Fruit fly (Drosophila melanogaster) whole organism, embryonic: Measurements from ENCODE around the gene CG7907.

Source experiments
- CG10274 ChIP-seq: fragments of 200-800 bp; sonication (Bioruptor generic); optimal IDR thresholded peaks from 3 replicates; lab custom pipeline; 2017; ENCODE audit warnings: missing biosample characterization, mild to moderate bottlenecking, missing genetic modification characterization
- CG10321 ChIP-seq: fragments of 200-800 bp; sonication (Bioruptor generic); IDR thresholded peaks from 2 replicates; pipeline ENCODE4 v1.3.6; 2022; ENCODE audit warnings: missing biosample characterization, missing genetic modification characterization
- CG10565 ChIP-seq: fragments of 200-800 bp; sonication (Bioruptor generic); optimal IDR thresholded peaks from 3 replicates; lab custom pipeline; 2016; ENCODE audit warnings: missing biosample characterization, mild to moderate bottlenecking, missing genetic modification characterization
- CG10959 ChIP-seq: fragments of 200-800 bp; sonication (Bioruptor generic); IDR thresholded peaks from 2 replicates; pipeline ENCODE4 v1.3.6; 2022; ENCODE audit warnings: missing biosample characterization, missing genetic modification characterization
- CG11504 ChIP-seq: fragments of 200-800 bp; sonication (Bioruptor generic); optimal IDR thresholded peaks from 3 replicates; lab custom pipeline; 2019; ENCODE audit warnings: missing biosample characterization, mild to moderate bottlenecking, missing genetic modification characterization, moderate library complexity
- CG11560 ChIP-seq: fragments of 200-800 bp; sonication (Bioruptor generic); IDR thresholded peaks from 3 replicates; pipeline ENCODE4 v1.3.6; 2022; ENCODE audit warnings: missing biosample characterization, missing genetic modification characterization
- CG12219 ChIP-seq: fragments of 200-800 bp; sonication (Bioruptor generic); optimal IDR thresholded peaks from 3 replicates; lab custom pipeline; 2018; ENCODE audit warnings: missing biosample characterization, mild to moderate bottlenecking, missing genetic modification characterization
- CG12659 ChIP-seq: fragments of 200-800 bp; sonication (Bioruptor generic); optimal IDR thresholded peaks from 3 replicates; lab custom pipeline; 2017; ENCODE audit warnings: mild to moderate bottlenecking, missing biosample characterization, missing genetic modification reagents, missing genetic modification characterization
- CG12769 ChIP-seq: fragments of 200-800 bp; sonication (Bioruptor generic); optimal IDR thresholded peaks from 2 replicates; lab custom pipeline; 2019; ENCODE audit warnings: missing biosample characterization, mild to moderate bottlenecking, missing genetic modification characterization, moderate library complexity
- CG13775 ChIP-seq: fragments of 200-800 bp; sonication (Bioruptor generic); optimal IDR thresholded peaks from 3 replicates; lab custom pipeline; 2017; ENCODE audit warnings: missing biosample characterization, mild to moderate bottlenecking, missing genetic modification characterization
- CG15696 ChIP-seq: fragments of 200-800 bp; sonication (Bioruptor generic); optimal IDR thresholded peaks from 2 replicates; lab custom pipeline; 2019; ENCODE audit warnings: missing biosample characterization, mild to moderate bottlenecking, missing genetic modification characterization, moderate library complexity
- CG2712 ChIP-seq: fragments of 200-800 bp; optimal IDR thresholded peaks from 3 replicates; lab custom pipeline; 2019; ENCODE audit warnings: missing biosample characterization, mild to moderate bottlenecking, missing genetic modification characterization, moderate library complexity
- CG31365 ChIP-seq: fragments of 200-800 bp; sonication (Bioruptor generic); optimal IDR thresholded peaks from 2 replicates; lab custom pipeline; 2018; ENCODE audit warnings: missing biosample characterization, mild to moderate bottlenecking, missing genetic modification characterization
- CG3407 ChIP-seq: fragments of 200-800 bp; sonication (Bioruptor generic); optimal IDR thresholded peaks from 2 replicates; lab custom pipeline; 2018; ENCODE audit warnings: missing biosample characterization, mild to moderate bottlenecking, missing genetic modification characterization
- CG4404 ChIP-seq: fragments of 200-800 bp; sonication (Bioruptor generic); IDR thresholded peaks from 2 replicates; pipeline ENCODE4 v1.3.6; 2022; ENCODE audit warnings: missing biosample characterization, missing genetic modification characterization
- CG4424 ChIP-seq: fragments of 200-800 bp; sonication (Bioruptor generic); optimal IDR thresholded peaks from 3 replicates; lab custom pipeline; 2016; ENCODE audit warnings: missing biosample characterization, missing genetic modification characterization
- CG4707 ChIP-seq: fragments of 200-800 bp; sonication (Bioruptor generic); optimal IDR thresholded peaks from 2 replicates; lab custom pipeline; 2018; ENCODE audit warnings: missing biosample characterization, mild to moderate bottlenecking, missing genetic modification characterization, moderate library complexity
- CG6683 ChIP-seq: fragments of 200-800 bp; sonication (Bioruptor generic); optimal IDR thresholded peaks from 2 replicates; lab custom pipeline; 2017; ENCODE audit warnings: missing biosample characterization, mild to moderate bottlenecking, missing genetic modification characterization, missing genetic modification reagents
- CG7786 ChIP-seq: fragments of 200-800 bp; sonication (Bioruptor generic); optimal IDR thresholded peaks from 2 replicates; lab custom pipeline; 2016; ENCODE audit warnings: missing biosample characterization, missing genetic modification characterization
- CG8765 ChIP-seq: fragments of 200-800 bp; sonication (Bioruptor generic); IDR thresholded peaks from 2 replicates; pipeline ENCODE4 v1.3.6; 2022; ENCODE audit warnings: missing biosample characterization, missing genetic modification characterization
- CG9609 ChIP-seq: fragments of 200-800 bp; sonication (Bioruptor generic); optimal IDR thresholded peaks from 3 replicates; lab custom pipeline; 2016; ENCODE audit warnings: missing biosample characterization, missing genetic modification characterization
- CG9876 ChIP-seq: fragments of 200-800 bp; sonication (Bioruptor generic); optimal IDR thresholded peaks from 2 replicates; lab custom pipeline; 2016; ENCODE audit warnings: missing biosample characterization, missing genetic modification characterization
- Deaf1 ChIP-seq: fragments of 200-800 bp; optimal IDR thresholded peaks from 3 replicates; lab custom pipeline; 2019; ENCODE audit warnings: missing biosample characterization, mild to moderate bottlenecking, missing genetic modification characterization, moderate library complexity
- Dfd ChIP-seq, 2 experiments: fragments of >200 bp; optimal IDR thresholded peaks; 2 replicates each; lab custom pipeline; 2017; ENCODE audit warnings: missing biosample characterization in 2 of 2, missing genetic modification characterization in 2 of 2
- Doc2 ChIP-seq: fragments of 200-800 bp; sonication (Bioruptor generic); IDR thresholded peaks from 2 replicates; pipeline ENCODE4 v1.3.6; 2022; ENCODE audit warnings: missing biosample characterization, missing genetic modification characterization
- Doc3 ChIP-seq: fragments of 200-800 bp; sonication (Bioruptor generic); IDR thresholded peaks from 3 replicates; pipeline ENCODE4 v1.3.6; 2022; ENCODE audit warnings: missing biosample characterization, missing genetic modification characterization; ENCODE audit not compliant: partially characterized antibody
- E2f1 ChIP-seq: fragments of 200-800 bp; sonication (Bioruptor generic); IDR thresholded peaks from 2 replicates; pipeline ENCODE4 v1.3.6; 2022; ENCODE audit warnings: missing biosample characterization, missing genetic modification characterization
- Ets65A ChIP-seq: fragments of 200-800 bp; sonication (Bioruptor generic); peaks from one replicate; lab custom pipeline; 2016; ENCODE audit warnings: missing biosample characterization, missing genetic modification characterization
- Gug ChIP-seq: fragments of 200-800 bp; sonication (Bioruptor generic); IDR thresholded peaks from 4 replicates; pipeline ENCODE4 v1.3.6; 2022; ENCODE audit warnings: missing biosample characterization, missing genetic modification characterization
- HLH54F ChIP-seq: fragments of 200-800 bp; sonication (Bioruptor generic); optimal IDR thresholded peaks from 3 replicates; lab custom pipeline; 2016; ENCODE audit warnings: missing biosample characterization, missing genetic modification characterization
- Hand ChIP-seq: fragments of 200-800 bp; sonication (Bioruptor generic); optimal IDR thresholded peaks from 2 replicates; lab custom pipeline; 2017; ENCODE audit warnings: mild to moderate bottlenecking, missing biosample characterization, missing genetic modification reagents, missing genetic modification characterization
- Hr3 ChIP-seq: fragments of 200-800 bp; sonication (Bioruptor generic); optimal IDR thresholded peaks from 3 replicates; lab custom pipeline; 2016; ENCODE audit warnings: missing biosample characterization, missing genetic modification characterization
- Meics ChIP-seq: fragments of 200-800 bp; sonication (Bioruptor generic); optimal IDR thresholded peaks from 2 replicates; lab custom pipeline; 2017; ENCODE audit warnings: missing biosample characterization, mild to moderate bottlenecking, missing genetic modification characterization
- Ptx1 ChIP-seq: fragments of 200-800 bp; sonication (Bioruptor generic); IDR thresholded peaks from 2 replicates; pipeline ENCODE4 v1.3.6; 2022; ENCODE audit warnings: missing biosample characterization, missing genetic modification characterization
- Rfx ChIP-seq: fragments of 200-800 bp; sonication (Bioruptor generic); IDR thresholded peaks from 2 replicates; pipeline ENCODE4 v1.3.6; 2022; ENCODE audit warnings: missing biosample characterization, missing genetic modification characterization
- Ssrp ChIP-seq: fragments of 200-800 bp; sonication (Bioruptor generic); optimal IDR thresholded peaks from 2 replicates; lab custom pipeline; 2018; ENCODE audit warnings: missing biosample characterization, mild to moderate bottlenecking, missing genetic modification characterization, moderate library complexity
- YL-1 ChIP-seq: fragments of 200-800 bp; sonication (Bioruptor generic); optimal IDR thresholded peaks from 3 replicates; lab custom pipeline; 2017; ENCODE audit warnings: missing biosample characterization, mild to moderate bottlenecking, missing genetic modification characterization
- ap ChIP-seq: fragments of 200-800 bp; sonication (Bioruptor generic); IDR thresholded peaks from 2 replicates; pipeline ENCODE4 v1.3.6; 2022; ENCODE audit warnings: missing biosample characterization, missing genetic modification characterization
- chinmo ChIP-seq: fragments of 200-800 bp; sonication (Bioruptor generic); IDR thresholded peaks from 4 replicates; pipeline ENCODE4 v1.3.6; 2022; ENCODE audit warnings: missing biosample characterization, missing genetic modification characterization; ENCODE audit not compliant: partially characterized antibody
- crc ChIP-seq: fragments of 200-800 bp; sonication (Bioruptor generic); optimal IDR thresholded peaks from 2 replicates; lab custom pipeline; 2016; ENCODE audit warnings: missing biosample characterization, missing genetic modification characterization
- eve ChIP-seq, 2 experiments: fragments of >200 bp; optimal IDR thresholded peaks; 2 replicates each; lab custom pipeline; 2017; ENCODE audit warnings: missing biosample characterization in 2 of 2, missing genetic modification characterization in 2 of 2
- gsb ChIP-seq: fragments of 200-800 bp; sonication (Bioruptor generic); IDR thresholded peaks from 2 replicates; pipeline ENCODE4 v1.3.6; 2022; ENCODE audit warnings: missing biosample characterization, missing genetic modification characterization
- hb ChIP-seq: fragments of 200-800 bp; sonication (Bioruptor generic); IDR thresholded peaks from 3 replicates; pipeline ENCODE4 v1.3.6; 2022; ENCODE audit warnings: missing biosample characterization, missing genetic modification characterization; ENCODE audit not compliant: partially characterized antibody
- nmo ChIP-seq: fragments of 200-800 bp; sonication (Bioruptor generic); optimal IDR thresholded peaks from 2 replicates; lab custom pipeline; 2018; ENCODE audit warnings: missing biosample characterization, mild to moderate bottlenecking, missing genetic modification characterization, moderate library complexity
- peb ChIP-seq: fragments of 200-800 bp; sonication (Bioruptor generic); IDR thresholded peaks from 2 replicates; pipeline ENCODE4 v1.3.6; 2022; ENCODE audit warnings: missing biosample characterization, missing genetic modification characterization
- ranshi ChIP-seq: fragments of 200-800 bp; sonication (Bioruptor generic); IDR thresholded peaks from 2 replicates; pipeline ENCODE4 v1.3.6; 2022; ENCODE audit warnings: missing biosample characterization, missing genetic modification characterization
- tap ChIP-seq: fragments of 200-800 bp; optimal IDR thresholded peaks from 3 replicates; lab custom pipeline; 2019; ENCODE audit warnings: missing biosample characterization, mild to moderate bottlenecking, missing genetic modification characterization, moderate library complexity
- tll ChIP-seq, 2 experiments: fragments of 200-800 bp in 1 of 2; fragments of >200 bp in 1 of 2; sonication (Bioruptor generic) in 1 of 2; optimal IDR thresholded peaks; 2 replicates each; lab custom pipeline; 2017 to 2019; ENCODE audit warnings: missing biosample characterization in 2 of 2, missing genetic modification characterization in 2 of 2, mild to moderate bottlenecking in 1 of 2, moderate library complexity in 1 of 2
- unc-4 ChIP-seq: fragments of 200-800 bp; sonication (Bioruptor generic); IDR thresholded peaks from 2 replicates; pipeline ENCODE4 v1.3.6; 2022; ENCODE audit warnings: missing biosample characterization, missing genetic modification characterization; ENCODE audit not compliant: partially characterized antibody
- vvl ChIP-seq: fragments of 200-800 bp; sonication (Bioruptor generic); IDR thresholded peaks from 2 replicates; pipeline ENCODE4 v1.3.6; 2022; ENCODE audit warnings: missing biosample characterization, missing genetic modification characterization
- zfh1 ChIP-seq: fragments of 200-800 bp; sonication (Bioruptor generic); IDR thresholded peaks from 3 replicates; pipeline ENCODE4 v1.3.6; 2022; ENCODE audit warnings: missing biosample characterization, missing genetic modification characterization

The CG7907 gene

dm6 chr3R:21378595-21378994 is 24.9 kb upstream of the CG7907 start, which contains the start of gene tin (continued):
- peak; percentile 93 for TF ChIP-seq peb
- no peak for TF ChIP-seq CG10565 (GFP tag; lab: Kevin White, UChicago)
- TF ChIP-seq Deaf1: peak; percentile 73
- TF ChIP-seq Hr3: peak; percentile 85
- peak; percentile 69 for TF ChIP-seq CG6683 (GFP tag; lab: Kevin White, UChicago)
- TF ChIP-seq crc (GFP tag; lab: Kevin White, UChicago): peak; percentile 8
- peak; percentile 93 for TF ChIP-seq CG12659
- TF ChIP-seq CG4404 (GFP tag; lab: Robert Waterston, UW): peak; percentile 92
- peak; percentile 89 for TF ChIP-seq CG13775 (GFP tag; lab: Kevin White, UChicago)
- peak; percentile 89 for TF ChIP-seq Ets65A (GFP tag; lab: Kevin White, UChicago)
- peak; percentile 68 for TF ChIP-seq unc-4
- TF ChIP-seq CG4707 (GFP tag; lab: Kevin White, UChicago): peak; percentile 83
- TF ChIP-seq CG31365 (tag; lab: Kevin White, UChicago): peak; percentile 50
- TF ChIP-seq CG11504 (tag; lab: Kevin White, UChicago): peak; percentile 92
- TF ChIP-seq CG7786 (GFP tag; lab: Kevin White, UChicago): no peak
- peak; percentile 84 for TF ChIP-seq CG10321 (GFP tag; lab: Robert Waterston, UW)
- TF ChIP-seq Doc3 (GFP tag; lab: Robert Waterston, UW): peak; percentile 75; the same call in 2 of the 3 replicates
- peak; percentile 94 for TF ChIP-seq Rfx (GFP tag; lab: Robert Waterston, UW)
- peak; percentile 89 for TF ChIP-seq CG3407 (GFP tag; lab: Kevin White, UChicago)
- no peak for TF ChIP-seq Doc2 (GFP tag; lab: Robert Waterston, UW)
- peak; percentile 89 for TF ChIP-seq gsb (GFP tag; lab: Robert Waterston, UW)
- TF ChIP-seq eve (GFP tag; optimal IDR thresholded peaks at IDR 0.05; lab: Kevin White, UChicago): no peak
- peak; percentile 96 for TF ChIP-seq nmo
- TF ChIP-seq Hand (GFP tag; lab: Kevin White, UChicago): peak; percentile 39
- 0 out of 4 replicates have a peak, but pooled peaks have one; percentile 73 for TF ChIP-seq chinmo (GFP tag; lab: Robert Waterston, UW)
- peak; percentile 94 for TF ChIP-seq CG15696
- peak; percentile 83 for TF ChIP-seq CG12219 (GFP tag; lab: Kevin White, UChicago)
- peak; percentile 97 for TF ChIP-seq Ptx1
- no peak for TF ChIP-seq hb (GFP tag; lab: Robert Waterston, UW)
- peak; percentile 25 for TF ChIP-seq HLH54F (GFP tag; lab: Kevin White, UChicago)
- TF ChIP-seq CG10959 (GFP tag; lab: Robert Waterston, UW): peak; percentile 92
- peak; percentile 49 for TF ChIP-seq CG10274 (GFP tag; lab: Kevin White, UChicago)
- peak; percentile 4 for TF ChIP-seq CG9609 (GFP tag; lab: Kevin White, UChicago)
- peak; percentile 98 for TF ChIP-seq CG2712 (tag; lab: Kevin White, UChicago)
- peak; percentile 99 for TF ChIP-seq vvl (GFP tag; lab: Robert Waterston, UW)
- TF ChIP-seq Ssrp (tag; lab: Kevin White, UChicago): peak; percentile 88
- peak; percentile 88 for TF ChIP-seq Meics (GFP tag; lab: Kevin White, UChicago)
- TF ChIP-seq YL-1 (GFP tag; lab: Kevin White, UChicago): peak; percentile 44
- peak; percentile 97 for TF ChIP-seq ranshi
- TF ChIP-seq ap (GFP tag; lab: Robert Waterston, UW): peak; percentile 93
- no peak for TF ChIP-seq Dfd (GFP tag; optimal IDR thresholded peaks at IDR 0.05; lab: Kevin White, UChicago)
- TF ChIP-seq Gug (GFP tag; lab: Robert Waterston, UW): peak; percentile 86
- peak; percentile 66; the same call in 2 of the 3 replicates for TF ChIP-seq CG11560 (tag; lab: Robert Waterston, UW)
- TF ChIP-seq CG8765 (GFP tag; lab: Robert Waterston, UW): peak; percentile 93
- peak; percentile 94 for TF ChIP-seq tap
- peak; percentile 96 for TF ChIP-seq E2f1
- peak; percentile 93 for TF ChIP-seq CG12769 (tag; lab: Kevin White, UChicago)
- TF ChIP-seq CG9876 (GFP tag; lab: Kevin White, UChicago): no peak
- TF ChIP-seq CG4424 (GFP tag; lab: Kevin White, UChicago): peak; percentile 92
- peak; percentile 98 for TF ChIP-seq zfh1 (GFP tag; lab: Robert Waterston, UW)
- TF ChIP-seq tll (GFP tag; optimal IDR thresholded peaks at IDR 0.05; lab: Kevin White, UChicago): peak in 1 of 2 experiments; percentile 69
